Fruit fly (Drosophila melanogaster) whole organism, embryonic: ENCODE data around the gene CG5386.

ENCODE experiments used
- Blimp-1 ChIP-seq: fragments of 200-800 bp; sonication (Bioruptor generic); optimal IDR thresholded peaks from 3 replicates; lab custom pipeline; 2018; ENCODE audit warnings: missing biosample characterization, missing genetic modification characterization, mild to moderate bottlenecking, moderate library complexity, missing genetic modification reagents
- C15 ChIP-seq: fragments of 200-800 bp; sonication (Bioruptor generic); IDR thresholded peaks from 3 replicates; pipeline ENCODE4 v1.3.6; 2022; ENCODE audit warnings: missing biosample characterization, missing genetic modification characterization
- CG10565 ChIP-seq: fragments of 200-800 bp; sonication (Bioruptor generic); optimal IDR thresholded peaks from 3 replicates; lab custom pipeline; 2016; ENCODE audit warnings: missing biosample characterization, mild to moderate bottlenecking, missing genetic modification characterization
- CG10654 ChIP-seq: fragments of 200-800 bp; sonication (Bioruptor generic); optimal IDR thresholded peaks from 2 replicates; lab custom pipeline; 2016; ENCODE audit warnings: missing biosample characterization, missing genetic modification characterization
- CG10959 ChIP-seq: fragments of 200-800 bp; sonication (Bioruptor generic); IDR thresholded peaks from 2 replicates; pipeline ENCODE4 v1.3.6; 2022; ENCODE audit warnings: missing biosample characterization, missing genetic modification characterization
- CG11085 ChIP-seq: fragments of 200-800 bp; sonication (Bioruptor generic); IDR thresholded peaks from 2 replicates; pipeline ENCODE4 v1.3.6; 2022; ENCODE audit warnings: missing biosample characterization, missing genetic modification characterization
- CG11560 ChIP-seq: fragments of 200-800 bp; sonication (Bioruptor generic); IDR thresholded peaks from 3 replicates; pipeline ENCODE4 v1.3.6; 2022; ENCODE audit warnings: missing biosample characterization, missing genetic modification characterization
- CG13123 ChIP-seq: fragments of 200-800 bp; sonication (Bioruptor generic); optimal IDR thresholded peaks from 2 replicates; lab custom pipeline; 2016; ENCODE audit warnings: missing biosample characterization, missing genetic modification characterization
- CG1603 ChIP-seq: fragments of 200-800 bp; sonication (Bioruptor generic); optimal IDR thresholded peaks from 2 replicates; lab custom pipeline; 2019; ENCODE audit warnings: missing biosample characterization, mild to moderate bottlenecking, missing genetic modification characterization, moderate library complexity
- CG16813 ChIP-seq: fragments of 200-800 bp; sonication (Bioruptor generic); IDR thresholded peaks from 3 replicates; pipeline ENCODE4 v1.3.6; 2022; ENCODE audit warnings: missing biosample characterization, missing genetic modification characterization; ENCODE audit not compliant: partially characterized antibody
- CG1792 ChIP-seq: fragments of 200-800 bp; sonication (Bioruptor generic); optimal IDR thresholded peaks from 2 replicates; lab custom pipeline; 2016; ENCODE audit warnings: missing biosample characterization, missing genetic modification characterization
- CG18599 ChIP-seq: fragments of 200-800 bp; sonication (Bioruptor generic); optimal IDR thresholded peaks from 3 replicates; lab custom pipeline; 2017; ENCODE audit warnings: missing biosample characterization, missing genetic modification characterization, mild to moderate bottlenecking, moderate library complexity, missing genetic modification reagents
- CG2889 ChIP-seq: fragments of 200-800 bp; sonication (Bioruptor generic); IDR thresholded peaks from 3 replicates; pipeline ENCODE4 v1.3.6; 2022; ENCODE audit warnings: missing biosample characterization, missing genetic modification characterization
- CG31365 ChIP-seq: fragments of 200-800 bp; sonication (Bioruptor generic); optimal IDR thresholded peaks from 2 replicates; lab custom pipeline; 2018; ENCODE audit warnings: missing biosample characterization, mild to moderate bottlenecking, missing genetic modification characterization
- CG34376 ChIP-seq: fragments of 200-800 bp; sonication (Bioruptor generic); optimal IDR thresholded peaks from 2 replicates; lab custom pipeline; 2018; ENCODE audit warnings: missing biosample characterization, mild to moderate bottlenecking, missing genetic modification characterization
- CG34422 ChIP-seq: fragments of 200-800 bp; sonication (Bioruptor generic); IDR thresholded peaks from 3 replicates; pipeline ENCODE4 v1.3.6; 2022; ENCODE audit warnings: missing biosample characterization, missing genetic modification characterization
- CG3847 ChIP-seq: fragments of 200-800 bp; sonication (Bioruptor generic); IDR thresholded peaks from 2 replicates; pipeline ENCODE4 v1.3.6; 2022; ENCODE audit warnings: missing biosample characterization, missing genetic modification characterization
- CG3995 ChIP-seq: fragments of 200-800 bp; sonication (Bioruptor generic); optimal IDR thresholded peaks from 3 replicates; lab custom pipeline; 2016; ENCODE audit warnings: missing biosample characterization, missing genetic modification characterization
- CG6254 ChIP-seq: fragments of 200-800 bp; sonication (Bioruptor generic); optimal IDR thresholded peaks from 3 replicates; lab custom pipeline; 2017; ENCODE audit warnings: mild to moderate bottlenecking, missing biosample characterization, missing genetic modification reagents, missing genetic modification characterization
- CG7271 ChIP-seq: fragments of 200-800 bp; sonication (Bioruptor generic); optimal IDR thresholded peaks from 2 replicates; lab custom pipeline; 2018; ENCODE audit warnings: missing biosample characterization, mild to moderate bottlenecking, missing genetic modification characterization, moderate library complexity
- CG8478 ChIP-seq: fragments of >200 bp; optimal IDR thresholded peaks from 2 replicates; lab custom pipeline; 2018
- CG8765 ChIP-seq: fragments of 200-800 bp; sonication (Bioruptor generic); IDR thresholded peaks from 2 replicates; pipeline ENCODE4 v1.3.6; 2022; ENCODE audit warnings: missing biosample characterization, missing genetic modification characterization
- CG9817 ChIP-seq: fragments of 200-800 bp; sonication (Bioruptor generic); optimal IDR thresholded peaks from 2 replicates; lab custom pipeline; 2018; ENCODE audit warnings: missing biosample characterization, mild to moderate bottlenecking, missing genetic modification characterization, moderate library complexity
- CHES-1-like ChIP-seq: fragments of 200-800 bp; sonication (Bioruptor generic); optimal IDR thresholded peaks from 2 replicates; lab custom pipeline; 2016; ENCODE audit warnings: missing biosample characterization, missing genetic modification characterization
- Dll ChIP-seq: fragments of 200-800 bp; sonication (Bioruptor generic); IDR thresholded peaks from 4 replicates; pipeline ENCODE4 v1.3.6; 2022; ENCODE audit warnings: missing biosample characterization, missing genetic modification characterization; ENCODE audit not compliant: partially characterized antibody
- Ets97D ChIP-seq: fragments of 200-800 bp; sonication (Bioruptor generic); optimal IDR thresholded peaks from 3 replicates; lab custom pipeline; 2016; ENCODE audit warnings: missing biosample characterization, missing genetic modification characterization
- GATAe ChIP-seq: fragments of 200-800 bp; sonication (Bioruptor generic); conservative IDR thresholded peaks from 2 replicates; pipeline ENCODE4 v1.3.6; 2022; ENCODE audit warnings: missing biosample characterization, missing genetic modification characterization
- Gsc ChIP-seq: fragments of 200-800 bp; sonication (Bioruptor generic); IDR thresholded peaks from 2 replicates; pipeline ENCODE4 v1.3.6; 2022; ENCODE audit warnings: missing biosample characterization, missing genetic modification characterization
- Hr51 ChIP-seq, 2 experiments: fragments of 200-800 bp; sonication (Bioruptor generic); optimal IDR thresholded peaks; 2 replicates in 1 of 2; 3 replicates in 1 of 2; lab custom pipeline; 2016 to 2018; ENCODE audit warnings: missing biosample characterization in 2 of 2, missing genetic modification characterization in 2 of 2, mild to moderate bottlenecking in 1 of 2, moderate library complexity in 1 of 2
- Lpt ChIP-seq: fragments of >200 bp; optimal IDR thresholded peaks from 2 replicates; lab custom pipeline; 2018; ENCODE audit warnings: missing biosample characterization, missing genetic modification characterization
- ab ChIP-seq: fragments of 200-800 bp; sonication (Bioruptor generic); optimal IDR thresholded peaks from 2 replicates; lab custom pipeline; 2016; ENCODE audit warnings: missing biosample characterization, missing genetic modification characterization
- cg ChIP-seq: fragments of 200-800 bp; sonication (Bioruptor generic); optimal IDR thresholded peaks from 3 replicates; lab custom pipeline; 2019; ENCODE audit warnings: missing biosample characterization, mild to moderate bottlenecking, missing genetic modification characterization, moderate library complexity
- crc ChIP-seq: fragments of 200-800 bp; sonication (Bioruptor generic); optimal IDR thresholded peaks from 2 replicates; lab custom pipeline; 2016; ENCODE audit warnings: missing biosample characterization, missing genetic modification characterization
- dmrt11E ChIP-seq: fragments of 200-800 bp; sonication (Bioruptor generic); optimal IDR thresholded peaks from 3 replicates; lab custom pipeline; 2018; ENCODE audit warnings: missing biosample characterization, mild to moderate bottlenecking, missing genetic modification characterization, moderate library complexity
- dysf ChIP-seq: fragments of 200-800 bp; sonication (Bioruptor generic); IDR thresholded peaks from 3 replicates; pipeline ENCODE4 v1.3.6; 2022; ENCODE audit warnings: missing biosample characterization, missing genetic modification characterization
- emc ChIP-seq: fragments of 200-800 bp; sonication (Bioruptor generic); optimal IDR thresholded peaks from 2 replicates; lab custom pipeline; 2016; ENCODE audit warnings: missing biosample characterization, missing genetic modification characterization
- eve ChIP-seq, 2 experiments: fragments of >200 bp; optimal IDR thresholded peaks; 2 replicates each; lab custom pipeline; 2017; ENCODE audit warnings: missing biosample characterization in 2 of 2, missing genetic modification characterization in 2 of 2
- exex ChIP-seq: fragments of 200-800 bp; sonication (Bioruptor generic); optimal IDR thresholded peaks from 4 replicates; lab custom pipeline; 2018; ENCODE audit warnings: missing biosample characterization, mild to moderate bottlenecking, missing genetic modification characterization, moderate library complexity
- gcm2 ChIP-seq: fragments of 200-800 bp; sonication (Bioruptor generic); optimal IDR thresholded peaks from 2 replicates; lab custom pipeline; 2016; ENCODE audit warnings: missing biosample characterization, missing genetic modification characterization
- hbn ChIP-seq: fragments of 200-800 bp; sonication (Bioruptor generic); IDR thresholded peaks from 2 replicates; pipeline ENCODE4 v1.3.6; 2022; ENCODE audit warnings: missing biosample characterization, missing genetic modification characterization; ENCODE audit not compliant: partially characterized antibody
- ken ChIP-seq: fragments of 200-800 bp; sonication (Bioruptor generic); IDR thresholded peaks from 3 replicates; pipeline ENCODE4 v1.3.6; 2022; ENCODE audit warnings: missing biosample characterization, missing genetic modification characterization
- knrl ChIP-seq: fragments of 200-800 bp; sonication (Bioruptor generic); IDR thresholded peaks from 3 replicates; pipeline ENCODE4 v1.3.6; 2022; ENCODE audit warnings: missing biosample characterization, missing genetic modification characterization; ENCODE audit not compliant: partially characterized antibody
- lab ChIP-seq: fragments of 200-800 bp; sonication (Bioruptor generic); optimal IDR thresholded peaks from 3 replicates; lab custom pipeline; 2017; ENCODE audit warnings: missing biosample characterization, missing genetic modification characterization, mild to moderate bottlenecking, moderate library complexity, missing genetic modification reagents
- pita ChIP-seq: fragments of 200-800 bp; sonication (Bioruptor generic); optimal IDR thresholded peaks from 2 replicates; lab custom pipeline; 2017; ENCODE audit warnings: missing biosample characterization, mild to moderate bottlenecking, missing genetic modification characterization
- sens ChIP-seq: fragments of 200-800 bp; sonication (Bioruptor generic); peaks from one replicate; lab custom pipeline; 2016; ENCODE audit warnings: missing biosample characterization, missing genetic modification characterization
- slbo ChIP-seq: fragments of 200-800 bp; sonication (Bioruptor generic); IDR thresholded peaks from 2 replicates; pipeline ENCODE4 v1.3.6; 2022; ENCODE audit warnings: missing biosample characterization, missing genetic modification characterization
- slp2 ChIP-seq: fragments of 200-800 bp; sonication (Bioruptor generic); optimal IDR thresholded peaks from 2 replicates; lab custom pipeline; 2016; ENCODE audit warnings: missing biosample characterization, missing genetic modification characterization
- stwl ChIP-seq: fragments of 200-800 bp; sonication (Bioruptor generic); optimal IDR thresholded peaks from 3 replicates; lab custom pipeline; 2018; ENCODE audit warnings: missing biosample characterization, mild to moderate bottlenecking, missing genetic modification characterization, moderate library complexity
- trem ChIP-seq: fragments of 200-800 bp; optimal IDR thresholded peaks from 3 replicates; lab custom pipeline; 2019; ENCODE audit warnings: missing biosample characterization, mild to moderate bottlenecking, missing genetic modification characterization, moderate library complexity
- twi ChIP-seq: fragments of 200-800 bp; optimal IDR thresholded peaks from 2 replicates; lab custom pipeline; 2019; ENCODE audit warnings: missing biosample characterization, mild to moderate bottlenecking, missing genetic modification characterization, moderate library complexity
- vfl ChIP-seq: fragments of 200-800 bp; sonication (Bioruptor generic); optimal IDR thresholded peaks from 2 replicates; lab custom pipeline; 2016; ENCODE audit warnings: missing biosample characterization, missing genetic modification characterization

Gene CG5386

DNA sequence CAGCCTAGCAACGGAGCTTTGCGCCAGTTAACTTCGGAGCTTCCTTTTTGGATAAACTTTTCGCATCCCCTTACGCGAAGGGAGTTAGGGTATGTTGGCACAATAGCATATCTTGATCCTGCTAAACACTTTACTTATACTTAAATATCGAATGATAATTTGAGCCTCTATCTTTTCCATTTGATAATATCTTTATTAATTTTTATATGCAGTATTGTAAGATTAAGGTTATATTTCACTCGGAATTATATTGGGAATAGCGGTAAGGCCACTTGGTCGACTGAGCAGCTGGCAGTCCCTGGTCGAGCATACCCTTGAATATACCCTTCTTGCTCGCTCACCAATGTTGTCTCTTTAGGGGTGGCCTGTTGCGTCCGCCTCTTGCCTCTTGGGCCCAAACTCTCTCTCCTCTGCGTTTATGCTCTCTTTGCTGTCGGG is 26.7 kb upstream of the CG5386 start (continued):
- TF ChIP-seq C15 (GFP tag; lab: Robert Waterston, UW) (0 out of 3 replicates have a peak, but pooled peaks have one; percentile 49), CG11560 (tag; lab: Robert Waterston, UW) (peak; percentile 60; the same call in 2 of the 3 replicates), CG10959 (GFP tag; lab: Robert Waterston, UW) (no peak), gcm2 (GFP tag; lab: Kevin White, UChicago) (peak; percentile 5), Ets97D (no peak), CG34376 (no peak), CG13123 (no peak), Hr51 (GFP tag; optimal IDR thresholded peaks at IDR 0.05; lab: Kevin White, UChicago) (peak; percentile 34 to 65), ab (GFP tag; lab: Kevin White, UChicago) (no peak), lab (GFP tag; lab: Kevin White, UChicago) (peak; percentile 85), emc (no peak), CG34422 (GFP tag; lab: Robert Waterston, UW) (peak; percentile 68), cg (no peak), stwl (tag; lab: Kevin White, UChicago) (no peak), slp2 (GFP tag; lab: Kevin White, UChicago) (no peak), slbo (peak; percentile 92), pita (GFP tag; lab: Kevin White, UChicago) (no peak), hbn (GFP tag; lab: Robert Waterston, UW) (no peak), CG11085 (no peak; the same call in 1 of the 2 replicates), CG16813 (no peak), ken (GFP tag; lab: Robert Waterston, UW) (peak; percentile 76), knrl (no peak), CG8478 (no peak), CG9817 (tag; lab: Kevin White, UChicago) (peak; percentile 60), CG10654 (peak; percentile 42), Blimp-1 (no peak), Dll (GFP tag; lab: Robert Waterston, UW) (no peak), crc (peak; percentile 46), CG7271 (tag; lab: Kevin White, UChicago) (no peak), dysf (GFP tag; lab: Robert Waterston, UW) (peak; percentile 82), GATAe (GFP tag; lab: Robert Waterston, UW) (peak; percentile 13; the same call in 1 of the 2 replicates), CG3847 (peak; percentile 79), CG2889 (peak; percentile 74), dmrt11E (tag; lab: Kevin White, UChicago) (peak; percentile 13), CG31365 (tag; lab: Kevin White, UChicago) (no peak), CG1603 (tag; lab: Kevin White, UChicago) (peak; percentile 34), CG18599 (GFP tag; lab: Kevin White, UChicago) (peak; percentile 87), twi (tag; lab: Kevin White, UChicago) (no peak), Gsc (GFP tag; lab: Robert Waterston, UW) (no peak), CG6254 (GFP tag; lab: Kevin White, UChicago) (peak; percentile 27), trem (tag; lab: Kevin White, UChicago) (no peak), CG1792 (GFP tag; lab: Kevin White, UChicago) (no peak), exex (tag; lab: Kevin White, UChicago) (no peak), CG10565 (GFP tag; lab: Kevin White, UChicago) (no peak), CG3995 (no peak), CHES-1-like (GFP tag; lab: Kevin White, UChicago) (no peak), eve (GFP tag; optimal IDR thresholded peaks at IDR 0.05; lab: Kevin White, UChicago) (no peak), sens (peak; percentile 95), CG8765 (peak; percentile 6; the same call in 1 of the 2 replicates), Lpt (GFP tag; lab: Kevin White, UChicago) (no peak), vfl (no peak)
